Worm (Caenorhabditis elegans) whole organism, mixed stage, embryonic: Measurements from ENCODE around the gene K09B11.5.

Experiments
- elt-1 ChIP-seq: sonication (generic microtip); optimal IDR thresholded peaks from 2 replicates; lab custom pipeline; 2017; ENCODE audit warnings: missing genetic modification characterization, mild to moderate bottlenecking, missing compliant biosample characterization, antibody characterized with exemption, moderate library complexity, borderline replicate concordance; ENCODE audit not compliant: insufficient read depth
- mep-1 ChIP-seq: fragments of 150-350 bp; optimal IDR thresholded peaks from 2 replicates; lab custom pipeline; 2017; ENCODE audit warnings: missing biosample characterization, missing genetic modification reagents, missing genetic modification characterization, inconsistent platforms
- nhr-12 ChIP-seq: fragments of 150-350 bp; optimal IDR thresholded peaks from 2 replicates; lab custom pipeline; 2014; ENCODE audit warnings: missing biosample characterization, missing genetic modification characterization
- nhr-2 ChIP-seq: fragments of 150-350 bp; optimal IDR thresholded peaks from 2 replicates; lab custom pipeline; 2014; ENCODE audit warnings: missing biosample characterization, missing genetic modification characterization
- nhr-28 ChIP-seq: fragments of 150-350 bp; optimal IDR thresholded peaks from 2 replicates; lab custom pipeline; 2014; ENCODE audit warnings: missing biosample characterization, missing genetic modification characterization
- sptf-1 ChIP-seq: sonication (generic microtip); optimal IDR thresholded peaks from 2 replicates; lab custom pipeline; 2017; ENCODE audit warnings: mild to moderate bottlenecking, missing genetic modification characterization, moderate library complexity, missing compliant biosample characterization
- unc-39 ChIP-seq: fragments of 150-350 bp; optimal IDR thresholded peaks from 2 replicates; lab custom pipeline; 2014; ENCODE audit warnings: missing biosample characterization, missing genetic modification characterization
- unc-62 ChIP-seq: fragments of 150-350 bp; optimal IDR thresholded peaks from 2 replicates; lab custom pipeline; 2014; ENCODE audit warnings: missing biosample characterization, missing genetic modification reagents, missing genetic modification characterization

DNA sequence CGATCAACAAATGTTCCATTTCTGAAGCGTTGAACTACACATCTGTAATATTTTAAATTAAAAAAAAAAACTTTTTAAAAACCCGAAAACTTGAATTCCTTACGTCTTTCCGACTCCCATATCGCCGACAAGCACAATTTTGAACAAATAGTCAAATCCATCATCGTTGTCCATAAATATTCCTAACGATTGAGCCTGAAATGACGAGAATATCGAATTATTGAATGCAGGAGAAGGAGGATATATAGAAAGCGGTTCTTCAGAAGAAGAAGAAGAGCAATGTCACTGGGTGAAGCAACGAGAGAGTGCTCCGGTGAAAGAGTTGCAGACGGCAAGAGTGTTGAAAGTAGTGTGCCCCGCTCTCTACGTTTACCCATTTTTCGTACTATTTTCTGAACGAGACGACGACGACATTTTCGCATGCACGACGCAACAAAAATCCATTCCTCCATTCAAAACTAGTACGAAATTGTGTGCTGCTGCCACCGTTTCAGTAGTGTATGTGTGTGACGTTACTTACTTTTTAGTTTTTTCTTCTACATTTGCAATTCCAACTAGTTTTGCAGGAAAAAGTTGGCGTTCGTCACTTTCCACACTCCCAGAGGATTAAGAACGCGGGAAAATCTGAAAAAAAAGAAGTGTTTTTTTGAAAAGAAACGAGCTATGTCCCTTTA, 49.9 kb downstream of the K09B11.5 start, which contains the start of gene rab-19:
- no peak for TF ChIP-seq unc-62
- TF ChIP-seq unc-39 (tag; lab: Kevin White, UChicago), result no peak
- TF ChIP-seq mep-1 (tag; lab: Kevin White, UChicago), result no peak
- TF ChIP-seq nhr-12 (tag; lab: Kevin White, UChicago), result no peak
- TF ChIP-seq sptf-1 (tag; lab: Kevin White, UChicago), result no peak
- no peak for TF ChIP-seq elt-1 (tag; lab: Kevin White, UChicago)
- TF ChIP-seq nhr-28 (tag; lab: Kevin White, UChicago), result no peak
- TF ChIP-seq nhr-2 (tag; lab: Kevin White, UChicago), result no peak
